Worm (Caenorhabditis elegans) whole organism, young adult: ENCODE data around the gene rab-28.
"Not testable (repeated sequence)": the region's sequence is repeated elsewhere in the genome, so short reads cannot be mapped to it uniquely, and the experiment has no call there.

Experiments used
- B0019.2 ChIP-seq: fragments of 200-800 bp; sonication (Bioruptor generic); conservative IDR thresholded peaks from 2 replicates; pipeline ENCODE4 v1.3.6; 2022; ENCODE audit warnings: missing genetic modification reagents, missing genetic modification characterization, missing compliant biosample characterization
- B0035.1 ChIP-seq: sonication (generic microtip); optimal IDR thresholded peaks from 2 replicates; lab custom pipeline; 2016; ENCODE audit warnings: missing genetic modification characterization, mild to moderate bottlenecking, missing compliant biosample characterization, missing genotype, missing genetic modification reagents
- B0261.1 ChIP-seq: sonication (generic microtip); optimal IDR thresholded peaks from 2 replicates; lab custom pipeline; 2016; ENCODE audit warnings: mild to moderate bottlenecking, missing genetic modification characterization, moderate library complexity, missing compliant biosample characterization
- C17E4.6 ChIP-seq: fragments of 200-800 bp; sonication (Bioruptor generic); IDR thresholded peaks from 2 replicates; pipeline ENCODE4 v1.3.6; 2022; ENCODE audit warnings: missing genetic modification reagents, missing genetic modification characterization, missing compliant biosample characterization
- D2030.7 ChIP-seq: fragments of 200-800 bp; sonication (Bioruptor generic); IDR thresholded peaks from 2 replicates; pipeline ENCODE4 v1.3.6; 2022; ENCODE audit warnings: missing genetic modification reagents, missing genetic modification characterization, missing compliant biosample characterization
- F52B5.7 ChIP-seq: sonication (generic microtip); optimal IDR thresholded peaks from 2 replicates; lab custom pipeline; 2016; ENCODE audit warnings: mild to moderate bottlenecking, missing genetic modification characterization, missing compliant biosample characterization
- F55B11.4 ChIP-seq: sonication (generic microtip); optimal IDR thresholded peaks from 2 replicates; lab custom pipeline; 2016; ENCODE audit warnings: missing compliant biosample characterization, missing genetic modification characterization, borderline replicate concordance; ENCODE audit not compliant: insufficient read depth
- F57C9.4 ChIP-seq: sonication (generic microtip); optimal IDR thresholded peaks from 2 replicates; lab custom pipeline; 2017; ENCODE audit warnings: mild to moderate bottlenecking, missing genetic modification characterization, missing compliant biosample characterization
- K12H6.12 ChIP-seq: fragments of 200-800 bp; sonication (Bioruptor generic); optimal IDR thresholded peaks from 2 replicates; lab custom pipeline; 2018; ENCODE audit warnings: mild to moderate bottlenecking, missing genetic modification characterization, missing compliant biosample characterization
- Y53F4B.3 ChIP-seq: fragments of 200-800 bp; sonication (Bioruptor generic); IDR thresholded peaks from 2 replicates; pipeline ENCODE4 v1.3.6; 2022; ENCODE audit warnings: missing genetic modification reagents, missing genetic modification characterization, missing compliant biosample characterization
- Y53G8AR.9 ChIP-seq: fragments of 200-800 bp; sonication (Bioruptor generic); conservative IDR thresholded peaks from 2 replicates; pipeline ENCODE4 v1.3.6; 2022; ENCODE audit warnings: missing genetic modification reagents, missing genetic modification characterization, missing compliant biosample characterization
- ZK185.1 ChIP-seq: sonication (generic microtip); optimal IDR thresholded peaks from 2 replicates; lab custom pipeline; 2016; ENCODE audit warnings: mild to moderate bottlenecking, missing genetic modification characterization, missing compliant biosample characterization; ENCODE audit not compliant: poor library complexity, severe bottlenecking
- aptf-2 ChIP-seq: fragments of 200-800 bp; sonication (Bioruptor generic); conservative IDR thresholded peaks from 2 replicates; pipeline ENCODE4 v1.3.6; 2022; ENCODE audit warnings: missing genetic modification reagents, missing genetic modification characterization, missing compliant biosample characterization
- attf-3 ChIP-seq: fragments of 200-800 bp; sonication (Bioruptor generic); conservative IDR thresholded peaks from 2 replicates; pipeline ENCODE4 v1.3.6; 2022; ENCODE audit warnings: missing genetic modification reagents, missing genetic modification characterization, missing compliant biosample characterization
- attf-5 ChIP-seq: fragments of 200-800 bp; sonication (Bioruptor generic); optimal IDR thresholded peaks from 2 replicates; lab custom pipeline; 2018; ENCODE audit warnings: mild to moderate bottlenecking, missing genetic modification characterization, missing compliant biosample characterization
- cebp-1 ChIP-seq, 2 experiments: fragments of 200-800 bp in 1 of 2; sonication (Bioruptor generic) in 1 of 2; sonication (generic microtip) in 1 of 2; IDR thresholded peaks in 1 of 2; optimal IDR thresholded peaks in 1 of 2; 2 replicates each; pipeline versions ENCODE4 v1.3.6 to Lab custom; 2017 to 2022; ENCODE audit warnings: missing compliant biosample characterization in 2 of 2, missing genetic modification characterization in 2 of 2, mild to moderate bottlenecking in 1 of 2, missing genetic modification reagents in 1 of 2, moderate library complexity in 1 of 2
- ceh-40 ChIP-seq: fragments of 200-800 bp; sonication (Bioruptor generic); IDR thresholded peaks from 2 replicates; pipeline ENCODE4 v1.3.6; 2022; ENCODE audit warnings: missing genetic modification characterization, missing compliant biosample characterization
- ceh-58 ChIP-seq: fragments of 200-800 bp; sonication (Bioruptor generic); IDR thresholded peaks from 2 replicates; pipeline ENCODE4 v1.3.6; 2022; ENCODE audit warnings: missing genetic modification characterization, missing compliant biosample characterization
- ceh-79 ChIP-seq: sonication (generic microtip); optimal IDR thresholded peaks from 2 replicates; lab custom pipeline; 2017; ENCODE audit warnings: mild to moderate bottlenecking, missing genetic modification characterization, missing compliant biosample characterization
- die-1 ChIP-seq: sonication (generic microtip); optimal IDR thresholded peaks from 2 replicates; lab custom pipeline; 2016; ENCODE audit warnings: missing genotype, mild to moderate bottlenecking, missing genetic modification characterization, missing compliant biosample characterization
- egl-18 ChIP-seq: fragments of 200-800 bp; sonication (Bioruptor generic); IDR thresholded peaks from 2 replicates; pipeline ENCODE4 v1.3.6; 2022; ENCODE audit warnings: missing genetic modification reagents, missing genetic modification characterization, missing compliant biosample characterization
- ekl-4 ChIP-seq: fragments of 200-800 bp; sonication (Bioruptor generic); IDR thresholded peaks from 2 replicates; pipeline ENCODE4 v1.3.6; 2022; ENCODE audit warnings: missing genetic modification reagents, missing genetic modification characterization, missing compliant biosample characterization
- hlh-12 ChIP-seq: sonication (generic microtip); optimal IDR thresholded peaks from 2 replicates; lab custom pipeline; 2016; ENCODE audit warnings: missing genetic modification characterization, missing compliant biosample characterization
- hmg-20 ChIP-seq: fragments of 200-800 bp; sonication (Bioruptor generic); IDR thresholded peaks from 2 replicates; pipeline ENCODE4 v1.3.6; 2022; ENCODE audit warnings: missing genetic modification reagents, missing genetic modification characterization, missing compliant biosample characterization
- madf-3 ChIP-seq: fragments of 200-800 bp; sonication (Bioruptor generic); IDR thresholded peaks from 2 replicates; pipeline ENCODE4 v1.3.6; 2022; ENCODE audit warnings: missing genetic modification reagents, missing genetic modification characterization, missing compliant biosample characterization
- mcd-1 ChIP-seq: fragments of 200-800 bp; sonication (Bioruptor generic); IDR thresholded peaks from 2 replicates; pipeline ENCODE4 v1.3.6; 2022; ENCODE audit warnings: missing genetic modification reagents, missing genetic modification characterization, missing compliant biosample characterization
- mes-4 ChIP-seq: sonication (generic microtip); optimal IDR thresholded peaks from 2 replicates; lab custom pipeline; 2016; ENCODE audit warnings: missing genotype, missing genetic modification characterization, missing compliant biosample characterization
- nhr-90 ChIP-seq: sonication (generic microtip); optimal IDR thresholded peaks from 2 replicates; lab custom pipeline; 2016; ENCODE audit warnings: missing genotype, mild to moderate bottlenecking, missing genetic modification characterization, missing compliant biosample characterization
- pbrm-1 ChIP-seq: fragments of 200-800 bp; sonication (Bioruptor generic); IDR thresholded peaks from 2 replicates; pipeline ENCODE4 v1.3.6; 2022; ENCODE audit warnings: missing genetic modification reagents, missing genetic modification characterization, missing compliant biosample characterization
- pha-4 ChIP-seq: fragments of 150-350 bp; sonication (generic microtip); optimal IDR thresholded peaks from 2 replicates; lab custom pipeline; 2014; ENCODE audit warnings: missing biosample characterization, missing genetic modification reagents, missing genetic modification characterization
- rec-8 ChIP-seq, 2 experiments: sonication (generic microtip); optimal IDR thresholded peaks; 2 replicates each; lab custom pipeline; 2016; ENCODE audit warnings: mild to moderate bottlenecking in 2 of 2, missing genetic modification characterization in 2 of 2, missing genetic modification reagents in 2 of 2, missing genotype in 2 of 2, missing biosample characterization in 1 of 2, missing compliant biosample characterization in 1 of 2, moderate library complexity in 1 of 2
- repo-1 ChIP-seq: sonication (generic microtip); optimal IDR thresholded peaks from 2 replicates; lab custom pipeline; 2017; ENCODE audit warnings: mild to moderate bottlenecking, missing genetic modification characterization, missing compliant biosample characterization
- rpc-1 ChIP-seq, 2 experiments: fragments of 150-350 bp in 1 of 2; sonication (generic microtip) in 1 of 2; optimal IDR thresholded peaks; 2 replicates each; lab custom pipeline; 2014 to 2018; ENCODE audit warnings: missing biosample characterization in 1 of 2, missing genetic modification characterization in 1 of 2, missing genetic modification reagents in 1 of 2, missing genotype in 1 of 2
- sdz-38 ChIP-seq: sonication (generic microtip); optimal IDR thresholded peaks from 2 replicates; lab custom pipeline; 2016; ENCODE audit warnings: missing genotype, missing genetic modification characterization, missing compliant biosample characterization
- snpc-3.4 ChIP-seq: sonication (generic microtip); optimal IDR thresholded peaks from 2 replicates; lab custom pipeline; 2017; ENCODE audit warnings: missing genetic modification characterization, mild to moderate bottlenecking, missing compliant biosample characterization, antibody characterized with exemption, moderate library complexity, missing genotype, missing genetic modification reagents
- somi-1 ChIP-seq: fragments of 200-800 bp; sonication (Bioruptor generic); optimal IDR thresholded peaks from 2 replicates; lab custom pipeline; 2018; ENCODE audit warnings: mild to moderate bottlenecking, missing genetic modification characterization, missing compliant biosample characterization
- sptf-2 ChIP-seq: fragments of 200-800 bp; sonication (Bioruptor generic); optimal IDR thresholded peaks from 2 replicates; lab custom pipeline; 2018; ENCODE audit warnings: mild to moderate bottlenecking, missing genetic modification characterization, missing compliant biosample characterization
- unc-62 ChIP-seq: fragments of 150-350 bp; optimal IDR thresholded peaks from 2 replicates; lab custom pipeline; 2014; ENCODE audit warnings: missing biosample characterization, missing genetic modification reagents, missing genetic modification characterization
- zfh-2 ChIP-seq: fragments of 200-800 bp; sonication (Bioruptor generic); conservative IDR thresholded peaks from 2 replicates; pipeline ENCODE4 v1.3.6; 2022; ENCODE audit warnings: missing genetic modification reagents, missing genetic modification characterization, missing compliant biosample characterization
- ztf-26 ChIP-seq: sonication (generic microtip); optimal IDR thresholded peaks from 2 replicates; lab custom pipeline; 2017; ENCODE audit warnings: missing genetic modification characterization, missing compliant biosample characterization

rab-28 gene

ce11 chrIV:9243670-9244069, at the start of gene rab-28:
Gene rab-28, minus strand, starts transcription at chrIV:9244012.
- TF ChIP-seq B0035.1 (no peak), ceh-58 (GFP tag; lab: Robert Waterston, UW) (no peak), Y53F4B.3 (GFP tag; lab: Robert Waterston, UW) (no peak), sdz-38 (tag; lab: Kevin White, UChicago) (no peak), ekl-4 (GFP tag; lab: Robert Waterston, UW) (no peak), mes-4 (tag; lab: Kevin White, UChicago) (no peak), ceh-79 (tag; lab: Kevin White, UChicago) (no peak), attf-3 (GFP tag; lab: Robert Waterston, UW) (no peak), C17E4.6 (GFP tag; lab: Robert Waterston, UW) (no peak), egl-18 (GFP tag; lab: Robert Waterston, UW) (no peak), madf-3 (GFP tag; lab: Robert Waterston, UW) (no peak), hmg-20 (GFP tag; lab: Robert Waterston, UW) (no peak), die-1 (no peak), hlh-12 (no peak), pbrm-1 (GFP tag; lab: Robert Waterston, UW) (no peak)

DNA sequence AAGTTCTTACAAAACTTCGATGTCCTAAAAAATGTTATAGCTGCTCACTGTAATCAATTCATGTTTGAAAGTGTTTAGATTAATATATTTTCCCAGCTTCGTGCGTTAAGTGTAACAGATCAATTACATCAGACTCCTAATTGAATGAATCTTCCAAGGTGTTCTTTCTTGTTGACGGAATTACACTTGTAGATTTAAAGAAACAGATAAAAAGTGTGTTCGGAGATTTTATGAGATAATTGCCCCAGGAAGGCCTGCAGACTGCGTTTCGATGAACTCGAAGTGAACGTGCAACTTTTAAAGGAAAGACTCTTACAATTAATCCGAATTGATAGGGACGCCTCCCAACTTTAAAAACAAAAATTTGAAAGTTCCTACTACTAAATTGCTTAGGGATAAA, 45.8 kb upstream of the rab-28 start:
- TF ChIP-seq ztf-26 (tag; lab: Kevin White, UChicago) (no peak), unc-62 (no peak), B0019.2 (no peak), Y53G8AR.9 (GFP tag; lab: Robert Waterston, UW) (no peak), repo-1 (tag; lab: Kevin White, UChicago) (no peak), madf-3 (GFP tag; lab: Robert Waterston, UW) (no peak), ceh-40 (GFP tag; lab: Robert Waterston, UW) (no peak), attf-5 (GFP tag; lab: Kevin White, UChicago) (no peak), cebp-1 (GFP tag; IDR thresholded peaks at IDR 0.05; lab: Robert Waterston, UW) (no peak), cebp-1 (tag; optimal IDR thresholded peaks at IDR 0.05; lab: Kevin White, UChicago) (no peak), ekl-4 (GFP tag; lab: Robert Waterston, UW) (no peak), nhr-90 (tag; lab: Kevin White, UChicago) (no peak), sptf-2 (no peak), B0261.1 (tag; lab: Kevin White, UChicago) (no peak), aptf-2 (GFP tag; lab: Robert Waterston, UW) (no peak), F52B5.7 (no peak), rpc-1 (optimal IDR thresholded peaks at IDR 0.05; lab: Kevin White, UChicago) (no peak), rpc-1 (tag; optimal IDR thresholded peaks at IDR 0.05; lab: Kevin White, UChicago) (no peak), rec-8 (tag; optimal IDR thresholded peaks at IDR 0.05; lab: Kevin White, UChicago) (no peak)

ce11 chrIV:9286305-9286704, 42.5 kb upstream of the rab-28 start, which contains the start of gene nhr-267:
Gene nhr-267, minus strand, starts transcription at chrIV:9286405.
- not testable (repeated sequence) for TF ChIP-seq pha-4 (tag; lab: Kevin White, UChicago); zfh-2 (GFP tag; lab: Robert Waterston, UW); ZK185.1 (tag; lab: Kevin White, UChicago)

DNA sequence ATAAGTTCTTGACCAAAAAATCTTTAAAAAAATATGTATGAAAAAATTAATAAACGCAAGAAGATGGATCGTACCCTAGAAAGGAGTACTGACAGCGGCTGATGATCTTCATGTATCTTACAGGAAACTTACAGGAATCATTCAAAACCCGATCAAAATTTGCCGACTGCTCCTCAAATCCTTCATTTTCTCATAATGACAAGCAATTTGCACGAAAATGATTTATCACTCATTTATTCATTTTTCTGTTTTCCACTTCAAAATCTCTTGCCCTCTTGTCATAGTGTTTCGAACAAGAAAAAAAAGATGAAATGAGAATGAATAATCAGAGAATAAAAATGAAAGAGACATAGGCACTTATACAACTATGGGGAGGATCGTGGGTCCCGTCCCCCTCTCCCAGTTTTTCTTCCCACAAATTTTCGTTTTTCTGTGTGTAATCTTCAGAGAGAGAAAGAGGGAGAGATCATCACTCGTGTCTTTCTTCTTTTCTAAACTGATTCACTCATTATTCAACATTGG, 30.3 kb upstream of the rab-28 start, which contains the start of gene nmy-3:
nmy-3 (plus strand) TSS at position 472 of the 522 bp plus-strand sequence.
- TF ChIP-seq mcd-1 (GFP tag; lab: Robert Waterston, UW) (no peak), F55B11.4 (no peak), snpc-3.4 (tag; lab: Kevin White, UChicago) (no peak), K12H6.12 (tag; lab: Kevin White, UChicago) (no peak), D2030.7 (GFP tag; lab: Robert Waterston, UW) (no peak), F57C9.4 (tag; lab: Kevin White, UChicago) (no peak), somi-1 (no peak)
- TF ChIP-seq, all 124 proteins: peak for 0
